Worm (Caenorhabditis elegans) whole organism, mixed stage, embryonic: ENCODE measurements around the gene aly-3.

ENCODE experiments used
- blmp-1 ChIP-seq: fragments of 150-350 bp; optimal IDR thresholded peaks from 2 replicates; lab custom pipeline; 2014; ENCODE audit warnings: missing biosample characterization, missing genetic modification characterization
- ceh-39 ChIP-seq: fragments of 150-350 bp; optimal IDR thresholded peaks from 2 replicates; lab custom pipeline; 2014; ENCODE audit warnings: missing biosample characterization, missing genetic modification characterization
- ceh-83 ChIP-seq: fragments of 200-800 bp; sonication (Bioruptor generic); optimal IDR thresholded peaks from 2 replicates; lab custom pipeline; 2018; ENCODE audit warnings: mild to moderate bottlenecking, missing genetic modification characterization, missing compliant biosample characterization
- nhr-237 ChIP-seq: fragments of 150-350 bp; optimal IDR thresholded peaks from 2 replicates; lab custom pipeline; 2014; ENCODE audit warnings: missing biosample characterization, missing genetic modification characterization
- nhr-28 ChIP-seq: fragments of 150-350 bp; optimal IDR thresholded peaks from 2 replicates; lab custom pipeline; 2014; ENCODE audit warnings: missing biosample characterization, missing genetic modification characterization
- sem-2 ChIP-seq: fragments of 200-800 bp; sonication (Bioruptor generic); optimal IDR thresholded peaks from 2 replicates; lab custom pipeline; 2018; ENCODE audit warnings: mild to moderate bottlenecking, missing genetic modification characterization, missing compliant biosample characterization
- snpc-4 ChIP-seq: fragments of 150-350 bp; optimal IDR thresholded peaks from 2 replicates; lab custom pipeline; 2014; ENCODE audit warnings: missing biosample characterization, missing genetic modification characterization
- unc-39 ChIP-seq: fragments of 150-350 bp; optimal IDR thresholded peaks from 2 replicates; lab custom pipeline; 2014; ENCODE audit warnings: missing biosample characterization, missing genetic modification characterization
- unc-62 ChIP-seq: fragments of 150-350 bp; optimal IDR thresholded peaks from 2 replicates; lab custom pipeline; 2014; ENCODE audit warnings: missing biosample characterization, missing genetic modification reagents, missing genetic modification characterization
- ztf-11 ChIP-seq: fragments of 150-350 bp; optimal IDR thresholded peaks from 2 replicates; lab custom pipeline; 2014; ENCODE audit warnings: missing biosample characterization, missing genetic modification characterization

ce11 chrIV:12160421-12160820 lies 37.3 kb downstream of the aly-3 start:
- TF ChIP-seq nhr-28 (no peak), blmp-1 (no peak), nhr-237 (tag; lab: Kevin White, UChicago) (no peak), snpc-4 (no peak), ceh-83 (GFP tag; lab: Kevin White, UChicago) (no peak), ceh-39 (tag; lab: Kevin White, UChicago) (no peak), sem-2 (GFP tag; lab: Kevin White, UChicago) (no peak), unc-62 (no peak), ztf-11 (tag; lab: Kevin White, UChicago) (no peak), unc-39 (tag; lab: Kevin White, UChicago) (no peak)
